Fruit fly (Drosophila melanogaster): ENCODE measurements around the gene CG10581.

DNA sequence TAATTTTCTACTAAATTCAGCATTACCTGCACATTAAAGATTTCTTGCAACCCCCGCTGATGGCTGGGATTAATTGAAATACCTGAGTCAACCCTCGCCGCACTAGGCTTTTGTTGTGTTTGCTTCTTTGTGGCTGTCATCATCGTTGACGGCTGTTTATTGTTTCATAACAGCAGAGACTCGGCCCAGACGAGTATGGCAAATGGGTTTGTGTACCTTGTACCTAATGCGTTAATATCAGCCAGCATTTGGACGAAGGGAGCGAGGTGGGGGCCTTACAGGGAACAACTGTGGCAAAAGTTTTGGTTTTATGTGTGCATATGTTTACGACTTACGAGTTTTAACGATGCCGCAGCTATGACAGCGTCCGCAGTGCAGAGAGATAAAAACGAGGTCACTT is 21.8 kb upstream of the CG10581 start:
- no peak for TF ChIP-seq Eip78C (GFP tag)
- TF ChIP-seq OdsH (GFP tag; optimal IDR thresholded peaks at IDR 0.05), result no peak
- TF ChIP-seq Hr4 (GFP tag; optimal IDR thresholded peaks at IDR 0.05), result no peak
- TF ChIP-seq CG9139 (GFP tag; optimal IDR thresholded peaks at IDR 0.05), result no peak
- no peak for TF ChIP-seq fd85E (GFP tag; optimal IDR thresholded peaks at IDR 0.05)
- no peak for TF ChIP-seq achi (GFP tag; optimal IDR thresholded peaks at IDR 0.05)
- no peak for TF ChIP-seq CG1621 (tag; optimal IDR thresholded peaks at IDR 0.05)
- no peak for TF ChIP-seq Gug (GFP tag; IDR thresholded peaks at IDR 0.05)
- TF ChIP-seq CG7368 (GFP tag; optimal IDR thresholded peaks at IDR 0.05), result no peak
- no peak for TF ChIP-seq CG34406 (GFP tag; optimal IDR thresholded peaks at IDR 0.05)
- TF ChIP-seq CG8119 (GFP tag; IDR thresholded peaks at IDR 0.05), result no peak
- no peak for TF ChIP-seq CG6163 (GFP tag; IDR thresholded peaks at IDR 0.05)
- no peak for TF ChIP-seq CG15336 (GFP tag; IDR thresholded peaks at IDR 0.05)
- TF ChIP-seq Sox102F (GFP tag; optimal IDR thresholded peaks at IDR 0.05), result no peak
